Worm (Caenorhabditis elegans): ENCODE measurements around the gene catp-3.

The catp-3 gene

ce11 chrV:8095378-8095777 lies 19.6 kb downstream of the catp-3 start, which contains the start of gene str-146:
str-146 (minus strand) TSS chrV:8095478.
- no peak for TF ChIP-seq elt-1 (tag; optimal IDR thresholded peaks at IDR 0.05; ENCODE audit: borderline replicate concordance, insufficient read depth)
- TF ChIP-seq zip-8 (tag; optimal IDR thresholded peaks at IDR 0.05), result no peak
- no peak for TF ChIP-seq nhr-12 (tag; optimal IDR thresholded peaks at IDR 0.05)
- no peak for TF ChIP-seq mep-1 (tag; optimal IDR thresholded peaks at IDR 0.05)
- TF ChIP-seq nhr-76 (tag; optimal IDR thresholded peaks at IDR 0.05), result no peak
- no peak for TF ChIP-seq unc-62 (GFP tag; optimal IDR thresholded peaks at IDR 0.05)
- no peak for TF ChIP-seq bed-3 (GFP tag; optimal IDR thresholded peaks at IDR 0.05)
- TF ChIP-seq ceh-83 (GFP tag; optimal IDR thresholded peaks at IDR 0.05), result no peak
- TF ChIP-seq lsy-2 (tag; optimal IDR thresholded peaks at IDR 0.05), result no peak
- TF ChIP-seq blmp-1 (tag; optimal IDR thresholded peaks at IDR 0.05), result no peak
- TF ChIP-seq cnd-1 (tag; optimal IDR thresholded peaks at IDR 0.05), result no peak
- no peak for TF ChIP-seq ceh-43 (GFP tag; optimal IDR thresholded peaks at IDR 0.05)
- no peak for TF ChIP-seq snpc-4 (tag; optimal IDR thresholded peaks at IDR 0.05)

- TF ChIP-seq snpc-4 (tag; optimal IDR thresholded peaks at IDR 0.05) (no peak), nhr-28 (tag; optimal IDR thresholded peaks at IDR 0.05) (no peak), lin-32 (GFP tag; optimal IDR thresholded peaks at IDR 0.05) (no peak), ceh-39 (tag; optimal IDR thresholded peaks at IDR 0.05) (no peak), mls-2 (tag; optimal IDR thresholded peaks at IDR 0.05) (no peak), unc-39 (tag; optimal IDR thresholded peaks at IDR 0.05) (no peak), ham-2 (GFP tag; optimal IDR thresholded peaks at IDR 0.05) (no peak), lin-13 (tag; optimal IDR thresholded peaks at IDR 0.05) (no peak), ztf-11 (tag; optimal IDR thresholded peaks at IDR 0.05) (no peak), ceh-43 (GFP tag; optimal IDR thresholded peaks at IDR 0.05) (no peak), sptf-1 (tag; optimal IDR thresholded peaks at IDR 0.05) (no peak), nhr-237 (tag; optimal IDR thresholded peaks at IDR 0.05) (no peak), nhr-76 (tag; optimal IDR thresholded peaks at IDR 0.05) (no peak), tbx-8 (GFP tag; optimal IDR thresholded peaks at IDR 0.05) (no peak), pha-4 (tag; optimal IDR thresholded peaks at IDR 0.05) (no peak), nhr-12 (tag; optimal IDR thresholded peaks at IDR 0.05) (no peak), blmp-1 (tag; optimal IDR thresholded peaks at IDR 0.05) (no peak), lsy-2 (tag; optimal IDR thresholded peaks at IDR 0.05) (no peak), elt-1 (tag; optimal IDR thresholded peaks at IDR 0.05; ENCODE audit: borderline replicate concordance, insufficient read depth) (no peak), ceh-83 (GFP tag; optimal IDR thresholded peaks at IDR 0.05) (no peak)
These were observed 22.4 kb downstream of the catp-3 start, which contains the start of gene str-145 for ce11 chrV:8098239-8098638. str-145 (minus strand) TSS chrV:8098339.

- TF ChIP-seq ham-2 (GFP tag; optimal IDR thresholded peaks at IDR 0.05) (no peak), ztf-11 (tag; optimal IDR thresholded peaks at IDR 0.05) (no peak), elt-3 (tag; optimal IDR thresholded peaks at IDR 0.05) (no peak), ceh-83 (GFP tag; optimal IDR thresholded peaks at IDR 0.05) (no peak), lsy-2 (tag; optimal IDR thresholded peaks at IDR 0.05) (no peak), unc-120 (tag; optimal IDR thresholded peaks at IDR 0.05; ENCODE audit: poor library complexity, severe bottlenecking) (no peak), sptf-1 (tag; optimal IDR thresholded peaks at IDR 0.05) (no peak), tbx-8 (GFP tag; optimal IDR thresholded peaks at IDR 0.05) (no peak), flh-1 (GFP tag; optimal IDR thresholded peaks at IDR 0.05) (no peak), bed-3 (GFP tag; optimal IDR thresholded peaks at IDR 0.05) (no peak), unc-62 (GFP tag; optimal IDR thresholded peaks at IDR 0.05) (no peak), nhr-28 (tag; optimal IDR thresholded peaks at IDR 0.05) (no peak), pha-4 (tag; optimal IDR thresholded peaks at IDR 0.05) (no peak), nhr-237 (tag; optimal IDR thresholded peaks at IDR 0.05) (no peak)
These were observed 23.5 kb downstream of the catp-3 start, which contains the start of gene sdz-23 for ce11 chrV:8099306-8099705. sdz-23 (plus strand) TSS chrV:8099606.

ce11 chrV:8102960-8103359 lies 27.1 kb downstream of the catp-3 start, which contains the start of gene str-90:
str-90 (plus strand) TSS chrV:8103260.
- no peak for TF ChIP-seq unc-62 (GFP tag; optimal IDR thresholded peaks at IDR 0.05)
- TF ChIP-seq unc-39 (tag; optimal IDR thresholded peaks at IDR 0.05), result no peak
- TF ChIP-seq elt-3 (tag; optimal IDR thresholded peaks at IDR 0.05), result no peak
- no peak for TF ChIP-seq nhr-76 (tag; optimal IDR thresholded peaks at IDR 0.05)
- TF ChIP-seq sptf-1 (tag; optimal IDR thresholded peaks at IDR 0.05), result no peak
- TF ChIP-seq nhr-12 (tag; optimal IDR thresholded peaks at IDR 0.05), result no peak
- TF ChIP-seq blmp-1 (tag; optimal IDR thresholded peaks at IDR 0.05), result no peak
- TF ChIP-seq unc-120 (tag; optimal IDR thresholded peaks at IDR 0.05; ENCODE audit: poor library complexity, severe bottlenecking), result no peak
- TF ChIP-seq cnd-1 (tag; optimal IDR thresholded peaks at IDR 0.05), result no peak
- TF ChIP-seq ceh-83 (GFP tag; optimal IDR thresholded peaks at IDR 0.05), result no peak

- TF ChIP-seq ceh-83 (GFP tag; optimal IDR thresholded peaks at IDR 0.05), result no peak
- TF ChIP-seq nhr-12 (tag; optimal IDR thresholded peaks at IDR 0.05), result no peak
- no peak for TF ChIP-seq ceh-43 (GFP tag; optimal IDR thresholded peaks at IDR 0.05)
- TF ChIP-seq ham-2 (GFP tag; optimal IDR thresholded peaks at IDR 0.05), result no peak
- TF ChIP-seq ztf-11 (tag; optimal IDR thresholded peaks at IDR 0.05), result no peak
- no peak for TF ChIP-seq mls-2 (tag; optimal IDR thresholded peaks at IDR 0.05)
- no peak for TF ChIP-seq ceh-39 (tag; optimal IDR thresholded peaks at IDR 0.05)
- TF ChIP-seq nhr-76 (tag; optimal IDR thresholded peaks at IDR 0.05), result no peak
- no peak for TF ChIP-seq unc-120 (tag; optimal IDR thresholded peaks at IDR 0.05; ENCODE audit: poor library complexity, severe bottlenecking)
- no peak for TF ChIP-seq elt-3 (tag; optimal IDR thresholded peaks at IDR 0.05)
These were observed 28.7 kb downstream of the catp-3 start, which contains the start of gene srlf-16 for ce11 chrV:8104473-8104872. srlf-16 (plus strand) TSS chrV:8104773.

Data from whole organism, mixed stage, embryonic.